Worm (Caenorhabditis elegans) whole organism, early embryonic: Measurements from ENCODE around the gene ugt-23.

Experiments used
- B0310.2 ChIP-seq: sonication (generic microtip); optimal IDR thresholded peaks from 2 replicates; lab custom pipeline; 2016; ENCODE audit warnings: mild to moderate bottlenecking, missing genetic modification characterization, missing compliant biosample characterization
- F13C5.2 ChIP-seq: sonication (generic microtip); optimal IDR thresholded peaks from 2 replicates; lab custom pipeline; 2017; ENCODE audit warnings: mild to moderate bottlenecking, missing genetic modification characterization, inconsistent platforms, missing compliant biosample characterization
- aly-1 ChIP-seq: sonication (generic microtip); optimal IDR thresholded peaks from 2 replicates; lab custom pipeline; 2016; ENCODE audit warnings: missing genetic modification characterization, missing compliant biosample characterization
- ama-1 ChIP-seq: fragments of 150-350 bp; optimal IDR thresholded peaks from 2 replicates; lab custom pipeline; 2014
- ceh-13 ChIP-seq: fragments of 200-800 bp; sonication (Bioruptor generic); optimal IDR thresholded peaks from 2 replicates; lab custom pipeline; 2018; ENCODE audit warnings: mild to moderate bottlenecking, missing genetic modification characterization, missing compliant biosample characterization
- ceh-36 ChIP-seq: sonication (generic microtip); optimal IDR thresholded peaks from 2 replicates; lab custom pipeline; 2016; ENCODE audit warnings: missing genetic modification characterization, inconsistent platforms, missing compliant biosample characterization
- ets-7 ChIP-seq: sonication (generic microtip); optimal IDR thresholded peaks from 2 replicates; lab custom pipeline; 2016; ENCODE audit warnings: missing genotype, missing genetic modification characterization, missing compliant biosample characterization
- flt-1 ChIP-seq: fragments of 200-800 bp; sonication (Bioruptor generic); IDR thresholded peaks from 2 replicates; pipeline ENCODE4 v1.3.6; 2022; ENCODE audit warnings: missing genetic modification characterization, missing compliant biosample characterization
- hmbx-1 ChIP-seq: sonication (generic microtip); optimal IDR thresholded peaks from 2 replicates; lab custom pipeline; 2016; ENCODE audit warnings: mild to moderate bottlenecking, missing genetic modification characterization, missing compliant biosample characterization
- hmg-4 ChIP-seq: fragments of 200-800 bp; sonication (Bioruptor generic); optimal IDR thresholded peaks from 2 replicates; lab custom pipeline; 2018; ENCODE audit warnings: mild to moderate bottlenecking, missing genetic modification characterization, missing compliant biosample characterization
- hnd-1 ChIP-seq: sonication (generic microtip); optimal IDR thresholded peaks from 2 replicates; lab custom pipeline; 2016; ENCODE audit warnings: missing genetic modification characterization, missing compliant biosample characterization
- pes-1 ChIP-seq: fragments of 200-800 bp; sonication (Bioruptor generic); IDR thresholded peaks from 2 replicates; pipeline ENCODE4 v1.3.6; 2022; ENCODE audit warnings: missing genetic modification reagents, missing genetic modification characterization, missing compliant biosample characterization
- scrt-1 ChIP-seq: fragments of 200-800 bp; sonication (Bioruptor generic); IDR thresholded peaks from 2 replicates; pipeline ENCODE4 v1.3.6; 2022; ENCODE audit warnings: missing genetic modification characterization, missing compliant biosample characterization
- sea-1 ChIP-seq: fragments of 200-800 bp; sonication (Bioruptor generic); conservative IDR thresholded peaks from 2 replicates; pipeline ENCODE4 v1.3.6; 2022; ENCODE audit warnings: missing genetic modification characterization, missing compliant biosample characterization
- tbx-11 ChIP-seq: fragments of 200-800 bp; sonication (Bioruptor generic); IDR thresholded peaks from 2 replicates; pipeline ENCODE4 v1.3.6; 2022; ENCODE audit warnings: missing genetic modification characterization, missing compliant biosample characterization
- tbx-37 ChIP-seq: fragments of 200-800 bp; sonication (Bioruptor generic); conservative IDR thresholded peaks from 2 replicates; pipeline ENCODE4 v1.3.6; 2022; ENCODE audit warnings: missing genetic modification reagents, missing genetic modification characterization, missing compliant biosample characterization
- tra-4 ChIP-seq: sonication (generic microtip); optimal IDR thresholded peaks from 2 replicates; lab custom pipeline; 2017; ENCODE audit warnings: missing genetic modification characterization, missing compliant biosample characterization

Gene ugt-23

ce11 chrX:9924962-9925361 is at the start of gene ugt-23:
Gene ugt-23, minus strand, starts transcription at chrX:9925173.
- no peak for TF ChIP-seq tbx-11 (GFP tag; lab: Robert Waterston, UW)
- TF ChIP-seq tbx-37 (GFP tag; lab: Robert Waterston, UW) = no peak
- TF ChIP-seq F13C5.2 (tag; lab: Kevin White, UChicago) = no peak
- TF ChIP-seq sea-1 (GFP tag; lab: Robert Waterston, UW) = no peak
- no peak for TF ChIP-seq hmg-4 (GFP tag; lab: Kevin White, UChicago)
- TF ChIP-seq pes-1 (GFP tag; lab: Robert Waterston, UW) = no peak
- TF ChIP-seq ceh-36 (tag; lab: Kevin White, UChicago) = no peak
- no peak for TF ChIP-seq ceh-13 (GFP tag; lab: Kevin White, UChicago)
- no peak for TF ChIP-seq flt-1
- TF ChIP-seq hnd-1 (tag; lab: Kevin White, UChicago) = no peak
- TF ChIP-seq ama-1 (lab: Kevin White, UChicago) = no peak
- TF ChIP-seq ets-7 = no peak
- TF ChIP-seq hmbx-1 (tag; lab: Kevin White, UChicago) = no peak
- no peak for TF ChIP-seq scrt-1 (GFP tag; lab: Robert Waterston, UW)

- TF ChIP-seq sea-1 (GFP tag; lab: Robert Waterston, UW) = no peak
- no peak for TF ChIP-seq B0310.2
- TF ChIP-seq pes-1 (GFP tag; lab: Robert Waterston, UW) = no peak
- TF ChIP-seq tbx-11 (GFP tag; lab: Robert Waterston, UW) = no peak
- no peak for TF ChIP-seq tbx-37 (GFP tag; lab: Robert Waterston, UW)
- no peak for TF ChIP-seq ceh-36 (tag; lab: Kevin White, UChicago)
- TF ChIP-seq F13C5.2 (tag; lab: Kevin White, UChicago) = no peak
- TF ChIP-seq ama-1 (lab: Kevin White, UChicago) = no peak
- TF ChIP-seq hmg-4 (GFP tag; lab: Kevin White, UChicago) = no peak
- no peak for TF ChIP-seq tra-4
- TF ChIP-seq ceh-13 (GFP tag; lab: Kevin White, UChicago) = no peak
- TF ChIP-seq aly-1 = no peak
- TF ChIP-seq hmbx-1 (tag; lab: Kevin White, UChicago) = no peak
- TF ChIP-seq ets-7 = no peak
- TF ChIP-seq flt-1 = no peak
- no peak for TF ChIP-seq scrt-1 (GFP tag; lab: Robert Waterston, UW)
These were observed 40.3 kb upstream of the ugt-23 start, which contains the start of gene pssy-1 for ce11 chrX:9965275-9965674. Gene pssy-1, plus strand, starts transcription at chrX:9965592.

- TF ChIP-seq pes-1 (GFP tag; lab: Robert Waterston, UW) (no peak), ceh-36 (tag; lab: Kevin White, UChicago) (no peak), scrt-1 (GFP tag; lab: Robert Waterston, UW) (no peak), tbx-11 (GFP tag; lab: Robert Waterston, UW) (no peak), F13C5.2 (tag; lab: Kevin White, UChicago) (no peak), tra-4 (no peak)
These were observed 37.6 kb upstream of the ugt-23 start for ce11 chrX:9962535-9962934.

- peak; percentile 4 for TF ChIP-seq B0310.2
- no peak for TF ChIP-seq aly-1
- peak; percentile 93 for TF ChIP-seq F13C5.2 (tag; lab: Kevin White, UChicago)
- TF ChIP-seq ets-7 = peak; percentile 36
- TF ChIP-seq ceh-13 (GFP tag; lab: Kevin White, UChicago) = no peak
- no peak for TF ChIP-seq ceh-36 (tag; lab: Kevin White, UChicago)
- TF ChIP-seq hmg-4 (GFP tag; lab: Kevin White, UChicago) = peak; percentile 68
- no peak for TF ChIP-seq ama-1 (lab: Kevin White, UChicago)
- no peak for TF ChIP-seq hnd-1 (tag; lab: Kevin White, UChicago)
- TF ChIP-seq flt-1 = peak; percentile 44; the same call in 1 of the 2 replicates
- no peak for TF ChIP-seq tbx-37 (GFP tag; lab: Robert Waterston, UW)
- TF ChIP-seq scrt-1 (GFP tag; lab: Robert Waterston, UW) = no peak
- TF ChIP-seq tbx-11 (GFP tag; lab: Robert Waterston, UW) = peak; percentile 52; the same call in 1 of the 2 replicates
- TF ChIP-seq tra-4 = no peak
These were observed 33.6 kb upstream of the ugt-23 start, which contains the start of gene ZC506.1 for ce11 chrX:9958561-9958960. Gene ZC506.1, plus strand, starts transcription at chrX:9958960.

ce11 chrX:9957449-9957848 is 32.5 kb upstream of the ugt-23 start:
- TF ChIP-seq sea-1 (GFP tag; lab: Robert Waterston, UW) = no peak
- no peak for TF ChIP-seq pes-1 (GFP tag; lab: Robert Waterston, UW)
- no peak for TF ChIP-seq flt-1
- TF ChIP-seq ets-7 = no peak
- no peak for TF ChIP-seq F13C5.2 (tag; lab: Kevin White, UChicago)
- TF ChIP-seq ceh-36 (tag; lab: Kevin White, UChicago) = no peak
- no peak for TF ChIP-seq hmg-4 (GFP tag; lab: Kevin White, UChicago)
- no peak for TF ChIP-seq tbx-37 (GFP tag; lab: Robert Waterston, UW)
- no peak for TF ChIP-seq tbx-11 (GFP tag; lab: Robert Waterston, UW)
- no peak for TF ChIP-seq hnd-1 (tag; lab: Kevin White, UChicago)
- no peak for TF ChIP-seq ceh-13 (GFP tag; lab: Kevin White, UChicago)
- no peak for TF ChIP-seq B0310.2
- TF ChIP-seq aly-1 = no peak
- TF ChIP-seq scrt-1 (GFP tag; lab: Robert Waterston, UW) = no peak
- TF ChIP-seq ama-1 (lab: Kevin White, UChicago) = no peak
- no peak for TF ChIP-seq hmbx-1 (tag; lab: Kevin White, UChicago)

ce11 chrX:9956052-9956451 is 31.1 kb upstream of the ugt-23 start:
- no peak for TF ChIP-seq hmg-4 (GFP tag; lab: Kevin White, UChicago)
- no peak for TF ChIP-seq scrt-1 (GFP tag; lab: Robert Waterston, UW)
- TF ChIP-seq flt-1 = no peak
- TF ChIP-seq ceh-36 (tag; lab: Kevin White, UChicago) = no peak
- TF ChIP-seq B0310.2 = no peak
- no peak for TF ChIP-seq tbx-37 (GFP tag; lab: Robert Waterston, UW)
- no peak for TF ChIP-seq F13C5.2 (tag; lab: Kevin White, UChicago)
- no peak for TF ChIP-seq sea-1 (GFP tag; lab: Robert Waterston, UW)
- TF ChIP-seq aly-1 = no peak
- no peak for TF ChIP-seq ceh-13 (GFP tag; lab: Kevin White, UChicago)
- TF ChIP-seq ets-7 = no peak

ce11 chrX:9954483-9955041 is 29.6 kb upstream of the ugt-23 start, which contains the start of gene cysl-1:
Gene cysl-1, minus strand, starts transcription at chrX:9954533.
- TF ChIP-seq sea-1 (GFP tag; lab: Robert Waterston, UW) (no peak), hmbx-1 (tag; lab: Kevin White, UChicago) (no peak), ama-1 (lab: Kevin White, UChicago) (no peak), B0310.2 (no peak), ets-7 (no peak), flt-1 (no peak), scrt-1 (GFP tag; lab: Robert Waterston, UW) (no peak), ceh-13 (GFP tag; lab: Kevin White, UChicago) (no peak), hnd-1 (tag; lab: Kevin White, UChicago) (no peak), tbx-37 (GFP tag; lab: Robert Waterston, UW) (no peak), hmg-4 (GFP tag; lab: Kevin White, UChicago) (no peak), F13C5.2 (tag; lab: Kevin White, UChicago) (no peak), aly-1 (no peak), ceh-36 (tag; lab: Kevin White, UChicago) (no peak), tra-4 (no peak), pes-1 (GFP tag; lab: Robert Waterston, UW) (no peak), tbx-11 (GFP tag; lab: Robert Waterston, UW) (no peak)
